Fruit fly (Drosophila melanogaster): ENCODE results near the gene U2af38.

U2af38 gene

dm6 chr2L:292301-292700, 2.2 kb downstream of the U2af38 start, which contains the start of gene CG11562 (continued):
- TF ChIP-seq rib (GFP tag; IDR thresholded peaks at IDR 0.05) (no peak), CG4854 (GFP tag; optimal IDR thresholded peaks at IDR 0.05) (no peak), CG43689 (GFP tag; IDR thresholded peaks at IDR 0.05) (no peak), Med (GFP tag) (peak; percentile 66), CG10543 (GFP tag; optimal IDR thresholded peaks at IDR 0.05) (no peak), Optix (GFP tag; IDR thresholded peaks at IDR 0.05) (no peak), CG2202 (tag; optimal IDR thresholded peaks at IDR 0.05) (no peak), repo (GFP tag; optimal IDR thresholded peaks at IDR 0.05) (no peak), al (GFP tag; IDR thresholded peaks at IDR 0.05) (no peak), CG17912 (GFP tag; optimal IDR thresholded peaks at IDR 0.05) (no peak)

- no peak for TF ChIP-seq Blimp-1 (GFP tag; optimal IDR thresholded peaks at IDR 0.05)
- no peak for TF ChIP-seq CG31224 (GFP tag; IDR thresholded peaks at IDR 0.05)
- TF ChIP-seq CG32767 (GFP tag; IDR thresholded peaks at IDR 0.05), result no peak
- TF ChIP-seq ewg (GFP tag; optimal IDR thresholded peaks at IDR 0.05), result peak; percentile 67
- 0 out of 2 replicates have a peak, but pooled peaks have one; percentile 19 for TF ChIP-seq CG10321 (GFP tag; IDR thresholded peaks at IDR 0.05)
- no peak for TF ChIP-seq NfI (GFP tag; optimal IDR thresholded peaks at IDR 0.05)
- TF ChIP-seq sug (tag; optimal IDR thresholded peaks at IDR 0.05), result no peak
- no peak for TF ChIP-seq corto (GFP tag; optimal IDR thresholded peaks at IDR 0.05)
- no peak for TF ChIP-seq CG6689 (GFP tag; IDR thresholded peaks at IDR 0.05)
- no peak for TF ChIP-seq CG42726 (GFP tag; IDR thresholded peaks at IDR 0.05; ENCODE audit: partially characterized antibody)
- TF ChIP-seq CG9609 (GFP tag; optimal IDR thresholded peaks at IDR 0.05), result no peak
- TF ChIP-seq CG9932 (GFP tag; IDR thresholded peaks at IDR 0.05), result no peak
- TF ChIP-seq Trl (optimal IDR thresholded peaks at IDR 0.05), result no peak
- TF ChIP-seq Trl (GFP tag; optimal IDR thresholded peaks at IDR 0.05), result no peak
- TF ChIP-seq repo (GFP tag; optimal IDR thresholded peaks at IDR 0.05), result no peak
- TF ChIP-seq Sox102F (GFP tag; optimal IDR thresholded peaks at IDR 0.05), result no peak
- TF ChIP-seq Awh (GFP tag; IDR thresholded peaks at IDR 0.05), result no peak
- TF ChIP-seq CG11085 (GFP tag; IDR thresholded peaks at IDR 0.05), result no peak
- no peak for TF ChIP-seq CG15269 (tag; optimal IDR thresholded peaks at IDR 0.05)
- no peak for TF ChIP-seq Atf-2 (GFP tag; optimal IDR thresholded peaks at IDR 0.05)
- 0 out of 3 replicates have a peak, but pooled peaks have one; percentile 29 for TF ChIP-seq ken (GFP tag; IDR thresholded peaks at IDR 0.05)
- TF ChIP-seq CG17328 (GFP tag; IDR thresholded peaks at IDR 0.05), result no peak
- TF ChIP-seq CG18764 (GFP tag; optimal IDR thresholded peaks at IDR 0.05), result no peak
- TF ChIP-seq gcm2 (GFP tag; optimal IDR thresholded peaks at IDR 0.05), result no peak
- no peak for TF ChIP-seq CG2202 (tag; optimal IDR thresholded peaks at IDR 0.05)
- no peak for TF ChIP-seq Camta (GFP tag; optimal IDR thresholded peaks at IDR 0.05)
- no peak for TF ChIP-seq sima (GFP tag; optimal IDR thresholded peaks at IDR 0.05)
- no peak for TF ChIP-seq CG9797 (GFP tag; optimal IDR thresholded peaks at IDR 0.05)
- TF ChIP-seq CG2116 (GFP tag; optimal IDR thresholded peaks at IDR 0.05), result no peak
- no peak for TF ChIP-seq chif (GFP tag; optimal IDR thresholded peaks at IDR 0.05)
- TF ChIP-seq Bgb (GFP tag; IDR thresholded peaks at IDR 0.05; ENCODE audit: partially characterized antibody), result peak; percentile 24; the same call in 1 of the 2 replicates
- 0 out of 2 replicates have a peak, but pooled peaks have one; percentile 9 for TF ChIP-seq lmd (GFP tag; IDR thresholded peaks at IDR 0.05)
- TF ChIP-seq NC2β (GFP tag; optimal IDR thresholded peaks at IDR 0.05), result no peak
- TF ChIP-seq Hr3 (GFP tag; optimal IDR thresholded peaks at IDR 0.05), result no peak
- TF ChIP-seq CG5180 (GFP tag; optimal IDR thresholded peaks at IDR 0.05), result no peak
- TF ChIP-seq sens (GFP tag), result peak; percentile 9
- TF ChIP-seq CG7372 (GFP tag; IDR thresholded peaks at IDR 0.05), result 0 out of 2 replicates have a peak, but pooled peaks have one; percentile 43
- peak; percentile 22 for TF ChIP-seq CG15514 (GFP tag; optimal IDR thresholded peaks at IDR 0.05)
- TF ChIP-seq sisA (GFP tag; IDR thresholded peaks at IDR 0.05), result no peak
- no peak for TF ChIP-seq CG2120 (GFP tag; optimal IDR thresholded peaks at IDR 0.05)
- peak; percentile 54 for TF ChIP-seq CG10543 (GFP tag; optimal IDR thresholded peaks at IDR 0.05)
- no peak for TF ChIP-seq CrebB (tag; optimal IDR thresholded peaks at IDR 0.05)
- TF ChIP-seq Deaf1 (tag; optimal IDR thresholded peaks at IDR 0.05), result peak; percentile 86
- TF ChIP-seq Taf1 (GFP tag; IDR thresholded peaks at IDR 0.05), result no peak
Observed at dm6 chr2L:291657-292056, 2.8 kb downstream of the U2af38 start, which contains the start of gene CG3625. Gene CG3625, minus strand, starts transcription at chr2L:291795.
